Fruit fly (Drosophila melanogaster) whole organism: Measurements from ENCODE around the gene gny.

Source experiments
- CG8478 ChIP-seq: fragments of >200 bp; optimal IDR thresholded peaks from 2 replicates; lab custom pipeline; 2018; ENCODE audit warnings: inconsistent platforms
- Dll ChIP-seq: fragments of >200 bp; optimal IDR thresholded peaks from 2 replicates; lab custom pipeline; 2017
- EcR ChIP-seq, 2 experiments: fragments of >200 bp; optimal IDR thresholded peaks; 2 replicates each; lab custom pipeline; 2017; ENCODE audit warnings: missing biosample characterization in 2 of 2, missing genetic modification characterization in 2 of 2, missing genetic modification reagents in 2 of 2
- pan ChIP-seq: fragments of >200 bp; optimal IDR thresholded peaks from 2 replicates; lab custom pipeline; 2017
- psq ChIP-seq: fragments of >200 bp; optimal IDR thresholded peaks from 2 replicates; lab custom pipeline; 2017
- usp ChIP-seq: fragments of >200 bp; optimal IDR thresholded peaks from 2 replicates; lab custom pipeline; 2017; ENCODE audit warnings: missing biosample characterization, missing genetic modification characterization, mixed read lengths

The gny gene

DNA sequence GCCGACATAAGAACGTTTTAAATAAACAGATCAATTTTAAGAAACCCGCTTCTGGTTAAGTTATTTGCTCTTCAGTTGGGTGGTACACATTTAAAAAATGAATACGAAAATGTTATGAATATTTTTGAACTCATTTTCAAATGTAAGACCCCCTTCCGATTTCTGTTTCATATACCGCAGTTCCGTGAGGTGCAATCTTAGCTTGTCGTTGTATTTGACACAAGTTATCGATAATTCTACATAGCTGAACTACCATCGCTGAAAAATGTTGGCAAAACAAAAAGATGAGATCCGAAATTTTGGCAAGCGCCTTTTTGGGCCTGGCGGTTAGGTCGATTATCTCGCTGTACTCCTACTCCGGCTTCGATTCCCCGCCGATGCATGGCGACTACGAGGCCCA, at the start of gene gny:
Gene gny, plus strand, starts transcription at position 239 of the 400 bp plus-strand sequence.
- TF ChIP-seq usp (GFP tag; lab: Kevin White, UChicago), result no peak
- TF ChIP-seq EcR (GFP tag; optimal IDR thresholded peaks at IDR 0.05; lab: Kevin White, UChicago), result no peak
- TF ChIP-seq CG8478 (lab: Kevin White, UChicago), result no peak
- TF ChIP-seq pan (lab: Kevin White, UChicago), result no peak

DNA sequence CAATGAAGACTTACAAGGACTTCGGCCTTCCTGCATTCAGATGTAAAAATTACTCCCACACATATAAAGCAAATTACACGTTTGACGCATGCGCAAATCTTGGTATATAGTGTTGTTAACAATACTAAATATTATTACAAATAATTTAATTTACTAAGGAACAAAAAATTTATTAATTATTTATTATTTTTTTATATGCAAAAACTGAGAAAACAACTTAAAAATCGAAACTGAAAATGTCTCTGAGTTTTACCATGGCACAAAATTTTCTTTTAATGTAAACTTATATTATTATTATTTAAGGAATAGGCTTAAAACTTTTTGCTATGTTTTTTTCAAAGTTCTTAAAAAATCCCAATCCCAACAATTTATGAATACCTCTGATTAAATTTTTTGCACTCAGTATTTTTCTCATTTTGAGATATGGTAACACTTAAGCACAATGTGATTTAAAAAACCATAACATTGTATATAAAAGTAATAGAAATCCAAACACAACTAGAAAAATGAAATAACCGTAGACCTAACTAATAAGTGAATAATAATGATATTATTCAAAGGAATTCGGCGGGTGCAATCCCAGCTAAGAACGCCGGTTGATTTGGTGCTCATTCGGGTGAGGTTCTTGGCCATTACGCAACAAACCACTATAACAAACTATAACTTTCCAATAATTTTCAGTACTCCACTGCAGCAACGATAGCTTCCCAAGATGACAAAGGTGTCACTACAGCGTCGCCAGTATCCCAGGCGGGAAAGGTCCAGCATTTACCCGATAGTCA, 48.6 kb upstream of the gny start, which contains the start of the genes Schip1 and Cox10:
Gene Schip1, minus strand, starts transcription at position 51 of the 782 bp plus-strand sequence.
Gene Cox10, plus strand, starts transcription at position 406 of the 782 bp plus-strand sequence.
- no peak for TF ChIP-seq Dll
- TF ChIP-seq pan (lab: Kevin White, UChicago), result no peak
- TF ChIP-seq psq, result no peak
- no peak for TF ChIP-seq EcR (GFP tag; optimal IDR thresholded peaks at IDR 0.05; lab: Kevin White, UChicago)
- TF ChIP-seq CG8478 (lab: Kevin White, UChicago), result no peak
- no peak for TF ChIP-seq usp (GFP tag; lab: Kevin White, UChicago)

DNA sequence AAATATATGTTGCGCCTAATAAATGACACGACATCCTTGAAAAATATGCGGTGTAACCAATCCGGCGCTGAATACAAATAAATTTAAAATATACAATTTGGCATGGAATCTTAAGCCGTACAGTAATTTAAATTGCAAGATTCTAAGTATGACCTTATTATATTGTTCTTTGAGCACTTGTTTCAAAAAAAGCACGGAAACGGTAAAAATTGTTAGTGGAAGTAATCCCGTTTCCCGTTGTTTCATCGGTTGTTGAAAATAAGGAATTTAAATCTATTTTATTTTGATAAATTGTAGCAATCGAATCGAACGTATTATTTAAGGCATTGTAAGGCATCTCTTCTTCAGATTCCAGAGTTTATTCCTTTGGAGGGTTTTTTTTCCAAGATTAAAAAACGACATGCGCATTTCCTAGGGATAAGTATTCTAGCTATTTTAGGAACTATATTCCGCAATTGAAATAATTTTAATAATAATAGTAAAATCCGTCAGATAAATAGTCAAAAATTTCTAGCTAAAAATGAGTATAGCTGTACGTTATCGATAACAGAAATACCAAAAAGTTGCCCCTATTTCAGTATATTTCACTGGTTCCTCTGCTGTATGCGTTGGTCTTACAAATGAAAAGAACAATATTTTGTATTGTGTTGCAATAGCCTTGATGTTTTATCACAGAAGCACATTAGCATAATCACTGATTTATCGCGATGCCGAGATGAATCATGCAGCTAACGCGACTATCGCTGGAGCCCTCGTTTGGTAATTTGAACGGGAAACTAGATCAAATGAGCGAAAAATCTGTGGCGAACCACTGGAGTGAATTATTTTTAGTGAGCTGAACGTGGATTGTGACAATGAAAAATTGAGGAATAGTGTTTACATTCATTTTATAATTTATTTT, 46.6 kb upstream of the gny start, which contains the start of gene GATAd:
Gene GATAd, plus strand, starts transcription at position 644 of the 901 bp plus-strand sequence.
- no peak for TF ChIP-seq usp (GFP tag; lab: Kevin White, UChicago)
- TF ChIP-seq psq, result no peak
- TF ChIP-seq pan (lab: Kevin White, UChicago), result no peak
- no peak for TF ChIP-seq CG8478 (lab: Kevin White, UChicago)
- no peak for TF ChIP-seq EcR (GFP tag; optimal IDR thresholded peaks at IDR 0.05; lab: Kevin White, UChicago)
- TF ChIP-seq Dll, result no peak

DNA sequence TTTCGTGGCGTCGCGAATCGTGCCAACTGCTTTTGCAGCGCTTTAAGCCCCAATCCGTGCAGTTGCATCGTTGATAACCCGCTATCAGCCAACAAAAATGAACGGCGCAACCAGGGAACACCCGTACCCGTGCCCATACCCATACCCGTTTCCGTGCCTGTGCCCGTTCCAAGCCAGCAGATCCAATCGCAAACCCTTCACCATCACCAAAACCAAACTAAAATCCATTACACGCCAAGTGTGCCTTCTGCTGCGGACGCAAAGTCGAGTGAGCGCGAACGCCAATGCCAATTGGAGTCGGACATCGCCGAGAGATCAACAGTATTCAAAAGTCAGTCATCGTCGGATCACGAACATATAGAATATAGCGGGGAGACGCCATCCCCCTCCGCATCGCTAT, 45.7 kb upstream of the gny start:
- no peak for TF ChIP-seq Dll
- no peak for TF ChIP-seq CG8478 (lab: Kevin White, UChicago)
- TF ChIP-seq EcR (GFP tag; optimal IDR thresholded peaks at IDR 0.05; lab: Kevin White, UChicago), result no peak
- TF ChIP-seq psq, result no peak
- no peak for TF ChIP-seq pan (lab: Kevin White, UChicago)
- no peak for TF ChIP-seq usp (GFP tag; lab: Kevin White, UChicago)

DNA sequence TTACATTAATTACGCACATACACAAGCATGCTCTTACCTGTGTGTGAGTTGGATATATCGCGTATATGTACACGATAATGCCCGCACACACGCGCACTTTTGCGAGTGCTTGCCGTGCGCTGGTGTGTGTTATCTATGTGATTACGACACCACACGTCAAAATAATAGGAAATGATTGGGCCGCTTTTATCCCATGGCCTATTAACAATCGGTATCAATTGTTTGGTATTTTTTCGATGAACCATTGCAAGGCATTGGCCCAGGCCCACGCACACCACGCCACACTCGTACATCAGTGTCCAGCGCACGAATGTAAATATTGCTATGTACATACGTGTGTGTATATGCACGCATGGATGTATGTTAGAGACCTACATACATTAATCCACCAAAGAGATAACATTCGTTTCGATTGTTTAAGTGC, 45.0 kb upstream of the gny start:
- TF ChIP-seq EcR (GFP tag; optimal IDR thresholded peaks at IDR 0.05; lab: Kevin White, UChicago), result no peak
- peak; percentile 74 for TF ChIP-seq CG8478 (lab: Kevin White, UChicago)

DNA sequence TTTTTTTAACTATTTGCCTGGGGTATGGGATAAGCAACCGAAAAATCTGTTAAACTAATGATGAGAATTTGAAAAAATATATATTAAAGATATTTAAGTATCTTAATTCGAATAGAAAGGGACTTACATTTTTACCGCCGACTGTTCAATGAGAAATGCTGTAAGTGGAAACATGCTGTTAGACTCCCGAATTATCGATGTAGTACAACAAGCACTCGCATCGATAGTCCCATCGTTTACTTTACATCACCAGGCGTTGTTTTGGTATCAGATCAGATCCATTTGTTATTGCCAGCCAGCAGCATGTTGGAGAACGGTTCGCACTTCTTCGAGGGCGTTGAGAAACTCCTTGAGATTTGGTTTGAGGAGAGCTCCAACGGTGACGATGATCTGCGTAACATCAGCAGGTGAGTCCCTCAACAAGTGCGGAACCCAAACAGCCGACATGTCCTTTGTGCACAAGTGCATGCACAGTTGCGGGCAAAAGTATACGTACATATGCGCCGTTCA, 40.6 kb upstream of the gny start, which contains the start of gene SamDC:
Gene SamDC, plus strand, starts transcription at position 246 of the 510 bp plus-strand sequence.
- TF ChIP-seq EcR (GFP tag; optimal IDR thresholded peaks at IDR 0.05; lab: Kevin White, UChicago), result no peak
- TF ChIP-seq CG8478 (lab: Kevin White, UChicago), result no peak
- no peak for TF ChIP-seq usp (GFP tag; lab: Kevin White, UChicago)
- no peak for TF ChIP-seq pan (lab: Kevin White, UChicago)
- TF ChIP-seq psq, result no peak
- no peak for TF ChIP-seq Dll

DNA sequence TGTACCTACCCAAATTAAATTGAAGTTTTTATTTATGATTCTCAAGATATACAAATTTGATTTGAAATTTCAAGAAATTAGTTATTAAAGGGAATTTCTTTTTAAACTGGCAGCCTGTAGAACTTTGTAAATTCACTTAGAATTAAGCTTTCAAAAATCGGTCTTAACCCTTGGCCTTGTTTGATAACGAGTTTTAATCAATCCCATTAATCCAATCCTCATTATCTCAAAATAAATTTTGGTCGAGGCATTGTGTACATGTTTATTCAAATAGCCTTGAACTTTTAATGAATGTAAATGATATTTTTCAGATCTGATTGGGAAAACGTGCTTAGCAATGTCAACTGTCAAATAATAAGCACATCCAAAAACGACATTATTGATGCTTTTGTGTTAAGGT, 40.1 kb upstream of the gny start:
- TF ChIP-seq EcR (GFP tag; optimal IDR thresholded peaks at IDR 0.05; lab: Kevin White, UChicago) (no peak), Dll (no peak), usp (GFP tag; lab: Kevin White, UChicago) (no peak), CG8478 (lab: Kevin White, UChicago) (no peak), psq (no peak), pan (lab: Kevin White, UChicago) (no peak)

DNA sequence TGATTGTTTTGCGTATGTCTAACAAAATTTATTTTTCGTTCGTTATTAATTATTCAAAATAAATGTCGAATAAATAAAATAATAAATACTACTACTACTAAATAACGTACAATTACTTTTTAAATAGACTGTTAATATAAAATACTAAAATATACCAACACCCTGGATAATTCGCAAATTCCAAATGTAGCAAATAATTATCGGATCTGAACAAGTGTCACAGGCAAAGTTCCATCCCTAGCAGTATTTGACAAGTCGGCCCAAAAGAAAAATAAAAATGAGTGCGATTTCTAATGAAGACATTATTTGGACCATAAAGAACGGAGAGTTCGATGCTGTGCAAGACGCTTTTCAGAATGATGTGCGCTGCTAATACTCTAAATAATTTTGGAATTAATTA, 38.5 kb upstream of the gny start, which contains the start of gene CG31715:
Gene CG31715, plus strand, starts transcription at position 212 of the 400 bp plus-strand sequence.
- TF ChIP-seq CG8478 (lab: Kevin White, UChicago), result no peak
- no peak for TF ChIP-seq usp (GFP tag; lab: Kevin White, UChicago)
- no peak for TF ChIP-seq Dll
- TF ChIP-seq EcR (GFP tag; optimal IDR thresholded peaks at IDR 0.05; lab: Kevin White, UChicago), result no peak
- TF ChIP-seq pan (lab: Kevin White, UChicago), result no peak
- TF ChIP-seq psq, result no peak

DNA sequence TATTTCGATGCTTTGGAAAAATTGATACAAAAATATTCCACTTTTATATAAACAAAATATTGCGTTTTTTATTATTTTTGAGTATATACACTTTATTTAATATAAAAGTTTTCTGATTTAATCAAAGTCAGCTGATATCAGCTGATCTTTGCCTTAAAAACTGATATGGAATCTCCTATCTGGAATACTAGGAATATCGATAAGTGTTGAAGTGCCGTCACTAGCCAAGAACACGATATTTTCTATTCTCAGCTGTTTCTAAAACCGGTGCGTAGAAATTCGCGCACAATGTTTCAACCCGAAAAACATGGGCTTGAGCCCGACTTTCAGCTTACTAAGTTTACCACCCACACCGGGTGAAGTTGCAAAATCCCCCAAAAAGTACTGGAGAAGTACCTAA, 37.4 kb upstream of the gny start, which contains the start of gene Sps2:
Gene Sps2, plus strand, starts transcription at position 124 of the 400 bp plus-strand sequence.
- TF ChIP-seq pan (lab: Kevin White, UChicago), result no peak
- no peak for TF ChIP-seq psq
- no peak for TF ChIP-seq usp (GFP tag; lab: Kevin White, UChicago)
- no peak for TF ChIP-seq CG8478 (lab: Kevin White, UChicago)
- no peak for TF ChIP-seq EcR (GFP tag; optimal IDR thresholded peaks at IDR 0.05; lab: Kevin White, UChicago)
- TF ChIP-seq Dll, result no peak

DNA sequence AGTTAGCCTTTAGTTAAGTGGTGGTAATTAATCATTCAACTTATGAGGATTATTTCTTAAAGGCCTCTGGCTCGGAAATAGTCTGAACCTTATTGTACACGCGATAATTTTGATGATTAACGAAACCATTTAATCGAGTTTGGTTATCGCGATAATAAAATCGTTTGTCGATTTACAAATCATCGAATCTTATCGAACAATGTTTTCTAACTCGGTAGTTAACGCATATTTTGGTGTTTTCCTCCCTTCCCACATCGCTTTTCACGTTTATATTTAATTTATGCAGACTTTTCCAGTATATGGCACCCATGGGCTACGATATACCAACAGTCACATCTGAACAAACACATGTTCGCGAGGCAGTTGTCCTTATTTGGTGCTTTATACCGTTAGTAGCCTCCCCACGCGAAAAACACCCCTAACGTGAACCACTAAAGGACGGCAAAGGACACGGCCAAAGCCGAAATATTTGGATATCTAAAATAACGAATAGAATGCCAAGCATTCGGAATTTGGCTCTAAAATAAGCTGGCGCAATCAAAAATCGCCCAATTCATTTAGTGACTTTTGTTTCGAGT, 35.8 kb upstream of the gny start, which contains the start of gene Frmd5:
Gene Frmd5, plus strand, starts transcription at position 414 of the 578 bp plus-strand sequence.
- TF ChIP-seq pan (lab: Kevin White, UChicago), result no peak
- TF ChIP-seq EcR (GFP tag; optimal IDR thresholded peaks at IDR 0.05; lab: Kevin White, UChicago), result no peak
- TF ChIP-seq psq, result no peak
- TF ChIP-seq usp (GFP tag; lab: Kevin White, UChicago), result no peak
- no peak for TF ChIP-seq CG8478 (lab: Kevin White, UChicago)
- no peak for TF ChIP-seq Dll

DNA sequence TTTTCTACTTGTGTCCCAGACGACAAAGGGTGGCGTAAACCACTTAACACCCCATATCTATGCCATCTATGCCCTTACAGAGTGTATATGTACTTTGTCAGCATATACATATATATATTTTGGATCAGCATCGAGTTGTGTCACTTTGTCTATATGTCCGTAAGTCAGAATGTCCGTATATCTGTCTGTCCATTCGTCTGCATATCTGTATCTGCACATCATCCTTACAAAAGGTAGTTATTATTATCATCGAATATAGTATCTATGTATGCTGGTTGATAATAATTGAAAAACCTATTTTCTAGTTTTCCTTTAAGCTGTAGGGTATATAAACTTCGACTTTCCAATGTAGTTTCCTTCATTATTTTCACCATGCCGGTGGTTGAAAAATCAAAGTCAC, 28.8 kb upstream of the gny start:
- TF ChIP-seq pan (lab: Kevin White, UChicago) (no peak), psq (no peak), usp (GFP tag; lab: Kevin White, UChicago) (no peak), CG8478 (lab: Kevin White, UChicago) (no peak), Dll (no peak), EcR (GFP tag; optimal IDR thresholded peaks at IDR 0.05; lab: Kevin White, UChicago) (no peak)
